Fruit fly (Drosophila melanogaster): ENCODE measurements around the gene CG46397.

- TF ChIP-seq CG14655 (GFP tag; optimal IDR thresholded peaks at IDR 0.05) (peak; percentile 35), CG17806 (tag; optimal IDR thresholded peaks at IDR 0.05) (peak; percentile 49), CG15710 (tag; optimal IDR thresholded peaks at IDR 0.05) (peak; percentile 23), CG12605 (GFP tag; IDR thresholded peaks at IDR 0.05) (no peak), CG34367 (tag; optimal IDR thresholded peaks at IDR 0.05) (peak; percentile 26)
Measured at dm6 chr2L:8906279-8906678, 40.8 kb upstream of the CG46397 start.

Measured in whole organism, pupa.